Fruit fly (Drosophila melanogaster) Kc167 (cell line): ENCODE results near the gene CanA1.

ENCODE experiments used
- insv ChIP-seq: fragments of >200 bp; optimal IDR thresholded peaks from 3 replicates; lab custom pipeline; 2018; ENCODE audit warnings: missing external identifiers
- psq ChIP-seq: fragments of >200 bp; optimal IDR thresholded peaks from 2 replicates; lab custom pipeline; 2017; ENCODE audit warnings: missing external identifiers

DNA sequence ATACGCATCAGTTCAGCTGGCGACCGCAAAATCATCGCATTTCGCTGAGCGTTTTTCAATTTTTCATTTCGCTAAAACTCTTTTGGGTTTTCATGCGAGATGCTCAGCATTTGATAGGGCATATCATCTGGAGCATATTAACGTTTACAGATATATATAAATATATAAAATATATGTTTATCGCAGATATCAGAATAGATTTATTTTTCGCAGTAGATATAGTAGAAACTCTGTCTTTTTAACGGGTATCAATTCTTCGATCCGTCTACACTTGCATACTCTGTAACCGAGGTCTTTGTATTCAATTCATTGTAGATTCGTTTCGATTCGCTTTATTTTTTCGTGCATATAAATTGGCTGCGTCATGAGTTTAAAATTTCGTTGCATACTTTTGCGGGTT is 19.5 kb upstream of the CanA1 start:
- TF ChIP-seq psq (lab: Kevin White, UChicago) (no peak), insv (lab: Kevin White, UChicago) (no peak)
